Fruit fly (Drosophila melanogaster) whole organism, embryonic: ENCODE data around the gene mil.

ENCODE experiments used
- CG10209 ChIP-seq: fragments of 200-800 bp; sonication (Bioruptor generic); optimal IDR thresholded peaks from 3 replicates; lab custom pipeline; 2017; ENCODE audit warnings: missing biosample characterization, mild to moderate bottlenecking, missing genetic modification characterization, missing genetic modification reagents
- CG11398 ChIP-seq: fragments of 200-800 bp; sonication (Bioruptor generic); optimal IDR thresholded peaks from 2 replicates; lab custom pipeline; 2016; ENCODE audit warnings: missing biosample characterization, missing genetic modification characterization
- CG12299 ChIP-seq: fragments of 200-800 bp; sonication (Bioruptor generic); optimal IDR thresholded peaks from 2 replicates; lab custom pipeline; 2018; ENCODE audit warnings: missing biosample characterization, mild to moderate bottlenecking, missing genetic modification characterization
- CG12659 ChIP-seq: fragments of 200-800 bp; sonication (Bioruptor generic); optimal IDR thresholded peaks from 3 replicates; lab custom pipeline; 2017; ENCODE audit warnings: mild to moderate bottlenecking, missing biosample characterization, missing genetic modification reagents, missing genetic modification characterization
- CG15514 ChIP-seq: fragments of 200-800 bp; sonication (Bioruptor generic); optimal IDR thresholded peaks from 3 replicates; lab custom pipeline; 2017; ENCODE audit warnings: missing biosample characterization, missing genetic modification characterization, mild to moderate bottlenecking, moderate library complexity, missing genetic modification reagents
- CG16779 ChIP-seq: fragments of 200-800 bp; sonication (Bioruptor generic); IDR thresholded peaks from 2 replicates; pipeline ENCODE4 v1.3.6; 2022; ENCODE audit warnings: missing biosample characterization, missing genetic modification characterization
- CG3163 ChIP-seq: fragments of 200-800 bp; sonication (Bioruptor generic); optimal IDR thresholded peaks from 3 replicates; lab custom pipeline; 2016; ENCODE audit warnings: missing biosample characterization, missing genetic modification characterization
- CG3407 ChIP-seq: fragments of 200-800 bp; sonication (Bioruptor generic); optimal IDR thresholded peaks from 2 replicates; lab custom pipeline; 2018; ENCODE audit warnings: missing biosample characterization, mild to moderate bottlenecking, missing genetic modification characterization
- CG3838 ChIP-seq: fragments of 200-800 bp; sonication (Bioruptor generic); optimal IDR thresholded peaks from 3 replicates; lab custom pipeline; 2016; ENCODE audit warnings: missing biosample characterization, missing genetic modification characterization
- CG6254 ChIP-seq: fragments of 200-800 bp; sonication (Bioruptor generic); optimal IDR thresholded peaks from 3 replicates; lab custom pipeline; 2017; ENCODE audit warnings: mild to moderate bottlenecking, missing biosample characterization, missing genetic modification reagents, missing genetic modification characterization
- CG6689 ChIP-seq: fragments of 200-800 bp; sonication (Bioruptor generic); IDR thresholded peaks from 2 replicates; pipeline ENCODE4 v1.3.6; 2022; ENCODE audit warnings: missing biosample characterization, missing genetic modification characterization
- CG8478 ChIP-seq: fragments of >200 bp; optimal IDR thresholded peaks from 2 replicates; lab custom pipeline; 2018
- CG9437 ChIP-seq: fragments of 200-800 bp; sonication (Bioruptor generic); optimal IDR thresholded peaks from 2 replicates; lab custom pipeline; 2018; ENCODE audit warnings: missing biosample characterization, mild to moderate bottlenecking, missing genetic modification characterization
- CG9609 ChIP-seq: fragments of 200-800 bp; sonication (Bioruptor generic); optimal IDR thresholded peaks from 3 replicates; lab custom pipeline; 2016; ENCODE audit warnings: missing biosample characterization, missing genetic modification characterization
- CG9817 ChIP-seq: fragments of 200-800 bp; sonication (Bioruptor generic); optimal IDR thresholded peaks from 2 replicates; lab custom pipeline; 2018; ENCODE audit warnings: missing biosample characterization, mild to moderate bottlenecking, missing genetic modification characterization, moderate library complexity
- Doc2 ChIP-seq: fragments of 200-800 bp; sonication (Bioruptor generic); IDR thresholded peaks from 2 replicates; pipeline ENCODE4 v1.3.6; 2022; ENCODE audit warnings: missing biosample characterization, missing genetic modification characterization
- Dref ChIP-seq: fragments of 200-800 bp; sonication (Bioruptor generic); IDR thresholded peaks from 2 replicates; pipeline ENCODE4 v1.3.6; 2022; ENCODE audit warnings: missing biosample characterization, missing genetic modification characterization
- E2f2 ChIP-seq: fragments of 200-800 bp; sonication (Bioruptor generic); IDR thresholded peaks from 2 replicates; pipeline ENCODE4 v1.3.6; 2022; ENCODE audit warnings: missing biosample characterization, missing genetic modification characterization
- ERR ChIP-seq: fragments of 200-800 bp; sonication (Bioruptor generic); optimal IDR thresholded peaks from 2 replicates; lab custom pipeline; 2016; ENCODE audit warnings: missing biosample characterization, missing genetic modification characterization
- Hr39 ChIP-seq: fragments of >200 bp; optimal IDR thresholded peaks from 2 replicates; lab custom pipeline; 2017
- Hsf ChIP-seq: fragments of 200-800 bp; sonication (Bioruptor generic); optimal IDR thresholded peaks from 3 replicates; lab custom pipeline; 2016; ENCODE audit warnings: missing biosample characterization, missing genetic modification characterization
- Optix ChIP-seq: fragments of 200-800 bp; sonication (Bioruptor generic); IDR thresholded peaks from 3 replicates; pipeline ENCODE4 v1.3.6; 2022; ENCODE audit warnings: missing biosample characterization, missing genetic modification characterization
- PHDP ChIP-seq: fragments of 200-800 bp; sonication (Bioruptor generic); optimal IDR thresholded peaks from 3 replicates; lab custom pipeline; 2018; ENCODE audit warnings: missing biosample characterization, mild to moderate bottlenecking, missing genetic modification characterization, moderate library complexity
- Usf ChIP-seq: fragments of 200-800 bp; sonication (Bioruptor generic); optimal IDR thresholded peaks from 2 replicates; lab custom pipeline; 2017; ENCODE audit warnings: missing genotype, missing biosample characterization, missing genetic modification characterization
- ara ChIP-seq: fragments of 200-800 bp; sonication (Bioruptor generic); IDR thresholded peaks from 2 replicates; pipeline ENCODE4 v1.3.6; 2022; ENCODE audit warnings: missing biosample characterization, missing genetic modification characterization
- ase ChIP-seq: fragments of 200-800 bp; sonication (Bioruptor generic); IDR thresholded peaks from 3 replicates; pipeline ENCODE4 v1.3.6; 2022; ENCODE audit warnings: missing biosample characterization, missing genetic modification characterization
- az2 ChIP-seq: fragments of 200-800 bp; sonication (Bioruptor generic); optimal IDR thresholded peaks from 3 replicates; lab custom pipeline; 2016; ENCODE audit warnings: missing biosample characterization, missing genetic modification characterization
- bab2 ChIP-seq: fragments of 200-800 bp; sonication (Bioruptor generic); optimal IDR thresholded peaks from 2 replicates; lab custom pipeline; 2016; ENCODE audit warnings: missing biosample characterization, missing genetic modification characterization
- bigmax ChIP-seq: fragments of 200-800 bp; sonication (Bioruptor generic); optimal IDR thresholded peaks from 2 replicates; lab custom pipeline; 2018; ENCODE audit warnings: missing biosample characterization, mild to moderate bottlenecking, missing genetic modification characterization
- bsh ChIP-seq, 2 experiments: fragments of 200-800 bp; sonication (Bioruptor generic); optimal IDR thresholded peaks; 2 replicates each; lab custom pipeline; 2017 to 2018; ENCODE audit warnings: mild to moderate bottlenecking in 2 of 2, missing biosample characterization in 2 of 2, missing genetic modification characterization in 2 of 2, moderate library complexity in 1 of 2
- chif ChIP-seq, 2 experiments: fragments of 200-800 bp; sonication (Bioruptor generic); optimal IDR thresholded peaks; 3 replicates each; lab custom pipeline; 2016; ENCODE audit warnings: missing biosample characterization in 2 of 2, missing genetic modification characterization in 2 of 2
- chm ChIP-seq: fragments of 200-800 bp; sonication (Bioruptor generic); IDR thresholded peaks from 2 replicates; pipeline ENCODE4 v1.3.6; 2022; ENCODE audit warnings: missing biosample characterization, missing genetic modification characterization
- danr ChIP-seq: fragments of 200-800 bp; sonication (Bioruptor generic); IDR thresholded peaks from 2 replicates; pipeline ENCODE4 v1.3.6; 2022; ENCODE audit warnings: missing biosample characterization, missing genetic modification characterization
- eve ChIP-seq, 2 experiments: fragments of >200 bp; optimal IDR thresholded peaks; 2 replicates each; lab custom pipeline; 2017; ENCODE audit warnings: missing biosample characterization in 2 of 2, missing genetic modification characterization in 2 of 2
- fd102C ChIP-seq: fragments of 200-800 bp; sonication (Bioruptor generic); optimal IDR thresholded peaks from 2 replicates; lab custom pipeline; 2018; ENCODE audit warnings: missing biosample characterization, mild to moderate bottlenecking, missing genetic modification characterization, moderate library complexity
- gfzf ChIP-seq: fragments of 200-800 bp; sonication (Bioruptor generic); optimal IDR thresholded peaks from 2 replicates; lab custom pipeline; 2016; ENCODE audit warnings: missing biosample characterization, mild to moderate bottlenecking, missing genetic modification characterization, moderate library complexity
- ken ChIP-seq: fragments of 200-800 bp; sonication (Bioruptor generic); IDR thresholded peaks from 3 replicates; pipeline ENCODE4 v1.3.6; 2022; ENCODE audit warnings: missing biosample characterization, missing genetic modification characterization
- lola ChIP-seq, 3 experiments: fragments of >200 bp in 2 of 3; fragments of 200-800 bp in 1 of 3; sonication (Bioruptor generic) in 1 of 3; optimal IDR thresholded peaks; 2 replicates each; lab custom pipeline; 2017 to 2019; ENCODE audit warnings: missing biosample characterization in 3 of 3, missing genetic modification characterization in 3 of 3, mild to moderate bottlenecking in 1 of 3, moderate library complexity in 1 of 3
- nmo ChIP-seq: fragments of 200-800 bp; sonication (Bioruptor generic); optimal IDR thresholded peaks from 2 replicates; lab custom pipeline; 2018; ENCODE audit warnings: missing biosample characterization, mild to moderate bottlenecking, missing genetic modification characterization, moderate library complexity
- odd ChIP-seq: fragments of 200-800 bp; sonication (Bioruptor generic); optimal IDR thresholded peaks from 2 replicates; lab custom pipeline; 2017; ENCODE audit warnings: missing biosample characterization, mild to moderate bottlenecking, missing genetic modification characterization
- pzg ChIP-seq: fragments of 200-800 bp; sonication (Bioruptor generic); optimal IDR thresholded peaks from 3 replicates; lab custom pipeline; 2018; ENCODE audit warnings: missing biosample characterization, mild to moderate bottlenecking, missing genetic modification characterization, moderate library complexity
- ro ChIP-seq: fragments of 200-800 bp; sonication (Bioruptor generic); IDR thresholded peaks from 2 replicates; pipeline ENCODE4 v1.3.6; 2022; ENCODE audit warnings: missing biosample characterization, missing genetic modification characterization
- salm ChIP-seq: fragments of 200-800 bp; sonication (Bioruptor generic); optimal IDR thresholded peaks from 2 replicates; lab custom pipeline; 2018; ENCODE audit warnings: missing biosample characterization, mild to moderate bottlenecking, missing genetic modification characterization
- sens-2 ChIP-seq: fragments of 200-800 bp; sonication (Bioruptor generic); IDR thresholded peaks from 2 replicates; pipeline ENCODE4 v1.3.6; 2022; ENCODE audit warnings: missing biosample characterization, missing genetic modification characterization
- seq ChIP-seq: fragments of 200-800 bp; sonication (Bioruptor generic); IDR thresholded peaks from 2 replicates; pipeline ENCODE4 v1.3.6; 2022; ENCODE audit warnings: missing biosample characterization, missing genetic modification characterization
- so ChIP-seq: fragments of 200-800 bp; sonication (Bioruptor generic); IDR thresholded peaks from 3 replicates; pipeline ENCODE4 v1.3.6; 2022; ENCODE audit warnings: missing biosample characterization, missing genetic modification characterization
- tll ChIP-seq, 2 experiments: fragments of 200-800 bp in 1 of 2; fragments of >200 bp in 1 of 2; sonication (Bioruptor generic) in 1 of 2; optimal IDR thresholded peaks; 2 replicates each; lab custom pipeline; 2017 to 2019; ENCODE audit warnings: missing biosample characterization in 2 of 2, missing genetic modification characterization in 2 of 2, mild to moderate bottlenecking in 1 of 2, moderate library complexity in 1 of 2
- tup ChIP-seq: fragments of 200-800 bp; sonication (Bioruptor generic); optimal IDR thresholded peaks from 2 replicates; lab custom pipeline; 2016; ENCODE audit warnings: missing biosample characterization, mild to moderate bottlenecking, missing genetic modification characterization, moderate library complexity
- unc-4 ChIP-seq: fragments of 200-800 bp; sonication (Bioruptor generic); IDR thresholded peaks from 2 replicates; pipeline ENCODE4 v1.3.6; 2022; ENCODE audit warnings: missing biosample characterization, missing genetic modification characterization; ENCODE audit not compliant: partially characterized antibody
- vfl ChIP-seq: fragments of 200-800 bp; sonication (Bioruptor generic); optimal IDR thresholded peaks from 2 replicates; lab custom pipeline; 2016; ENCODE audit warnings: missing biosample characterization, missing genetic modification characterization
- wek ChIP-seq: fragments of 200-800 bp; sonication (Bioruptor generic); optimal IDR thresholded peaks from 3 replicates; lab custom pipeline; 2018; ENCODE audit warnings: missing biosample characterization, mild to moderate bottlenecking, missing genetic modification characterization, moderate library complexity

mil gene

dm6 chr3R:27948421-27948906 lies 36.2 kb downstream of the mil start, which contains the start of gene Gp93 (continued):
- TF ChIP-seq Dref (peak; percentile 19; the same call in 1 of the 2 replicates), Hr39 (lab: Kevin White, UChicago) (no peak), chm (GFP tag; lab: Robert Waterston, UW) (peak; percentile 59; the same call in 1 of the 2 replicates), CG3838 (GFP tag; lab: Kevin White, UChicago) (no peak), CG9437 (GFP tag; lab: Kevin White, UChicago) (peak; percentile 31), gfzf (peak; percentile 67), bsh (GFP tag; optimal IDR thresholded peaks at IDR 0.05; lab: Kevin White, UChicago) (peak; percentile 20 to 53), fd102C (GFP tag; lab: Kevin White, UChicago) (no peak), wek (no peak), ERR (peak; percentile 35), Optix (GFP tag; lab: Robert Waterston, UW) (peak; percentile 51; the same call in 1 of the 3 replicates), ken (GFP tag; lab: Robert Waterston, UW) (peak; percentile 46; the same call in 1 of the 3 replicates), PHDP (tag; lab: Kevin White, UChicago) (no peak), CG3163 (GFP tag; lab: Kevin White, UChicago) (no peak), ro (GFP tag; lab: Robert Waterston, UW) (peak; percentile 45; the same call in 1 of the 2 replicates), CG11398 (GFP tag; lab: Kevin White, UChicago) (no peak), eve (GFP tag; optimal IDR thresholded peaks at IDR 0.05; lab: Kevin White, UChicago) (no peak)

- no peak for TF ChIP-seq CG9609 (GFP tag; lab: Kevin White, UChicago)
- TF ChIP-seq salm (tag; lab: Kevin White, UChicago): no peak
- TF ChIP-seq ase (GFP tag; lab: Robert Waterston, UW): no peak
- TF ChIP-seq eve (GFP tag; optimal IDR thresholded peaks at IDR 0.05; lab: Kevin White, UChicago): no peak
- TF ChIP-seq CG6254 (GFP tag; lab: Kevin White, UChicago): no peak
- TF ChIP-seq CG12659 (GFP tag; lab: Kevin White, UChicago): peak; percentile 2
- no peak for TF ChIP-seq vfl
- TF ChIP-seq danr: no peak
- TF ChIP-seq Hsf: no peak
- TF ChIP-seq odd (GFP tag; lab: Kevin White, UChicago): no peak
- TF ChIP-seq CG12299 (tag; lab: Kevin White, UChicago): no peak
- peak; percentile 68 for TF ChIP-seq CG15514 (GFP tag; lab: Kevin White, UChicago)
- TF ChIP-seq CG16779 (GFP tag; lab: Robert Waterston, UW): no peak
- no peak for TF ChIP-seq sens-2 (GFP tag; lab: Robert Waterston, UW)
- TF ChIP-seq nmo (GFP tag; lab: Kevin White, UChicago): peak; percentile 22
- no peak for TF ChIP-seq az2
- peak; percentile 91 for TF ChIP-seq pzg (GFP tag; lab: Kevin White, UChicago)
- no peak for TF ChIP-seq ara (GFP tag; lab: Robert Waterston, UW)
- TF ChIP-seq so: no peak
- TF ChIP-seq tup (GFP tag; lab: Kevin White, UChicago): no peak
- no peak for TF ChIP-seq CG9817 (tag; lab: Kevin White, UChicago)
- TF ChIP-seq CG8478: no peak
- peak; percentile 56 for TF ChIP-seq unc-4 (GFP tag; lab: Robert Waterston, UW)
- no peak for TF ChIP-seq tll (GFP tag; optimal IDR thresholded peaks at IDR 0.05; lab: Kevin White, UChicago)
- no peak for TF ChIP-seq CG3407 (GFP tag; lab: Kevin White, UChicago)
- peak; percentile 36 for TF ChIP-seq bigmax (GFP tag; lab: Kevin White, UChicago)
- TF ChIP-seq chif (GFP tag; optimal IDR thresholded peaks at IDR 0.05; lab: Kevin White, UChicago): no peak
- TF ChIP-seq bab2 (GFP tag; lab: Kevin White, UChicago): no peak
- no peak for TF ChIP-seq CG6689
- TF ChIP-seq lola (GFP tag; optimal IDR thresholded peaks at IDR 0.05; lab: Kevin White, UChicago): no peak
- TF ChIP-seq Usf (GFP tag; lab: Kevin White, UChicago): no peak
- TF ChIP-seq E2f2: peak; percentile 97
- TF ChIP-seq seq: no peak
- no peak for TF ChIP-seq CG10209 (GFP tag; lab: Kevin White, UChicago)
- no peak for TF ChIP-seq Doc2
Measured at dm6 chr3R:27953890-27954289, 41.6 kb downstream of the mil start, which contains the start of gene CG4951. Gene CG4951 (minus strand): TSS chr3R:27954112.
